Worm (Caenorhabditis elegans) whole organism, L4/young adult: ENCODE measurements around the gene xbp-1.

Source experiments
- W03F9.2 ChIP-seq: fragments of 150-350 bp; optimal IDR thresholded peaks from 2 replicates; lab custom pipeline; 2014; ENCODE audit warnings: missing biosample characterization, missing genetic modification characterization
- dao-5 ChIP-seq: sonication (generic microtip); optimal IDR thresholded peaks from 2 replicates; lab custom pipeline; 2016; ENCODE audit warnings: missing genotype, missing genetic modification characterization, moderate library complexity, missing compliant biosample characterization
- him-1 ChIP-seq: sonication (generic microtip); optimal IDR thresholded peaks from 2 replicates; lab custom pipeline; 2016; ENCODE audit warnings: missing genotype, missing genetic modification reagents, missing genetic modification characterization, missing compliant biosample characterization

DNA sequence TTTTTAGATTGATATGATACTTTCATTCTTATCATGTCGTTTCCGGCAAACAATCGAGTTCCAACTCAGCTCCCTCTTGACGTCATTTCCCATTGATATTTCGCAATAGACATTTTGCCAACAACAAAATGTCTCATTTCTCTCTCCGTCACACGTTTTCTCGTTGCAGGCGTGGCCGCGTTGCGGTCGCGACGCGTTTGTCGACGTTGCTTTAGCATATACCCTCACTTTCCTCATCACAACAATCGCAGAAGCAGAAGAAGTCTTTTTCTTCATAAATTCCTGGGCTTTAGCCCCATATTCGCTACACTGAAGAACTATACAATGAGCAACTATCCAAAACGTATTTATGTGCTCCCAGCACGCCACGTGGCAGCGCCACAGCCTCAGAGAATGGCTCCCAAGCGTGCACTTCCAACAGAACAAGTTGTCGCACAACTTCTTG is at the start of gene xbp-1:
- peak; percentile 63 for TF ChIP-seq him-1
- no peak for TF ChIP-seq dao-5 (tag; lab: Kevin White, UChicago)
- peak; percentile 84 for TF ChIP-seq W03F9.2
